Worm (Caenorhabditis elegans) whole organism, early embryonic: ENCODE measurements around the gene pigm-1.

Source experiments
- aly-1 ChIP-seq: sonication (generic microtip); optimal IDR thresholded peaks from 2 replicates; lab custom pipeline; 2016; ENCODE audit warnings: missing genetic modification characterization, missing compliant biosample characterization
- hmbx-1 ChIP-seq: sonication (generic microtip); optimal IDR thresholded peaks from 2 replicates; lab custom pipeline; 2016; ENCODE audit warnings: mild to moderate bottlenecking, missing genetic modification characterization, missing compliant biosample characterization

DNA sequence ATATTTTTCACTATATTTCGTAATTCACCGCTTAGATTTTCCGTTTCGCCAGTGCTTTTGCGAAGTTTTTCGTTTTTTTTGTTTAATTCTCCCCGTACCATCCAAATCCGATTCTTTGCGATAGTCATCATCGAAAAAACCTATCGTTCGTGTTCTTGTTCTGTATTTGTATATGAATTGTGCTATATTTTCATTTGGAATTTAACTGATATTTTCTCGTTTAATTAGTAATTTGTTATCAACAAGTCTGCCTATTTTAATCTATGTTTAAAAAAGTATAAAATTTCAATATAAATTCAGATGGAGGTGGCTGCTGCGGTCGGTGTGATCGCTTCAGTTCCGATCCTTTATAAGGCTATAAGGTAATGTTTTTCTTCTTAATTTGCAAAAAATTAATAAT lies 45.7 kb upstream of the pigm-1 start, which contains the start of gene samp-1:
- TF ChIP-seq hmbx-1 (tag; lab: Kevin White, UChicago) (no peak), aly-1 (no peak)
